Fruit fly (Drosophila melanogaster) S2 (cell line): Measurements from ENCODE around the gene CG15330.

Source experiments
- CG8478 ChIP-seq: fragments of >200 bp; optimal IDR thresholded peaks from 2 replicates; lab custom pipeline; 2018
- CTCF ChIP-seq, 2 experiments: fragments of >200 bp; optimal IDR thresholded peaks; 2 replicates each; lab custom pipeline; 2018

- TF ChIP-seq CTCF (optimal IDR thresholded peaks at IDR 0.05; lab: Kevin White, UChicago) (no peak), CG8478 (no peak)
Observed at dm6 chrX:7973325-7973954, 17.6 kb downstream of the CG15330 start.
